Worm (Caenorhabditis elegans): Measurements from ENCODE around the gene oig-4.

- no peak for TF ChIP-seq him-1 (tag; optimal IDR thresholded peaks at IDR 0.05)
- TF ChIP-seq dao-5 (tag; optimal IDR thresholded peaks at IDR 0.05): no peak
- no peak for TF ChIP-seq W03F9.2 (tag; optimal IDR thresholded peaks at IDR 0.05)
These were observed 22.0 kb downstream of the oig-4 start for ce11 chrII:7635296-7635695.

Data from whole organism, L4/young adult.